Worm (Caenorhabditis elegans) whole organism, dauer: Measurements from ENCODE around the gene nas-8.

Experiments
- unc-62 ChIP-seq: sonication (generic microtip); optimal IDR thresholded peaks from 2 replicates; lab custom pipeline; 2017; ENCODE audit warnings: missing biosample characterization, missing genetic modification reagents, missing genetic modification characterization

Gene nas-8

DNA sequence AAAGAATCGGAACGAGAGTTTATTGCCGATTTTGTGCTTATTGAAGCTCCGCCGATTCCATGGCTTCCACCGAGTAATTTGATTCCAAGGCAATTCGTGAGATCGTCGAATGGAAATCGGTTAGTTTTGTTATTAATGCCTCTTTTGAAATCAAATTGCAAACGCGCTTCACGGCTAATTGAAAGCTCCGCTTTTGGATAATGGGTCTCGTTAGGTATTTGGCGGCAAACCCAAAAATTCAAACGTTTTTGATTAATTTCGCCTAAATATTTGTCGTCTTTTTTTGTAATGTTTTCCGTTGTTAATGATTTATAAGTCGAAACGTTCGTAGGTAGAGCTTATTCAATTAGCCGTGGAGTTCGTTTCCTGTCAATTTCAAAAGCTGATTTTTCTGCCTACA, 44.9 kb downstream of the nas-8 start:
- no peak for TF ChIP-seq unc-62

- no peak for TF ChIP-seq unc-62
Observed at ce11 chrIV:7165723-7166122, 51.0 kb downstream of the nas-8 start, which contains the start of gene rpc-1. rpc-1 (minus strand) TSS chrIV:7165748.

ce11 chrIV:7166553-7166952, 51.9 kb downstream of the nas-8 start, which contains the start of gene C42D4.18:
C42D4.18 (plus strand) TSS chrIV:7166783.
- TF ChIP-seq unc-62 = no peak

ce11 chrIV:7167983-7168760, 53.5 kb downstream of the nas-8 start, which contains the start of gene skr-16:
skr-16 (plus strand) TSS chrIV:7168710.
- TF ChIP-seq unc-62 = no peak
